Fruit fly (Drosophila melanogaster) Kc167 (cell line): Measurements from ENCODE around the gene Wwox.

ENCODE experiments used
- Sin3A ChIP-seq: fragments of >200 bp; optimal IDR thresholded peaks from 2 replicates; lab custom pipeline; 2018; ENCODE audit warnings: missing external identifiers
- h ChIP-seq: fragments of >200 bp; optimal IDR thresholded peaks from 3 replicates; lab custom pipeline; 2018; ENCODE audit warnings: missing external identifiers
- insv ChIP-seq: fragments of >200 bp; optimal IDR thresholded peaks from 3 replicates; lab custom pipeline; 2018; ENCODE audit warnings: missing external identifiers
- psq ChIP-seq: fragments of >200 bp; optimal IDR thresholded peaks from 2 replicates; lab custom pipeline; 2017; ENCODE audit warnings: missing external identifiers

- TF ChIP-seq insv (no peak), h (no peak), Sin3A (no peak), psq (lab: Kevin White, UChicago) (no peak)
Observed at dm6 chr2L:7957068-7957868, 46.8 kb downstream of the Wwox start.
